Worm (Caenorhabditis elegans): ENCODE measurements around the gene clec-9.
A peak's percentile ranks its signal among the peaks of the same experiment; 100 is the strongest.

clec-9 gene

ce11 chrV:16725955-16726354, 19.5 kb upstream of the clec-9 start (continued):
- TF ChIP-seq ctbp-1 (GFP tag; IDR thresholded peaks at IDR 0.05), result no peak
- TF ChIP-seq php-3 (GFP tag; IDR thresholded peaks at IDR 0.05), result peak; percentile 59; the same call in 1 of the 2 replicates
- no peak for TF ChIP-seq T20F7.1 (GFP tag; optimal IDR thresholded peaks at IDR 0.05)
- no peak for TF ChIP-seq snpc-4 (tag; optimal IDR thresholded peaks at IDR 0.05)
- no peak for TF ChIP-seq lsy-2 (tag; optimal IDR thresholded peaks at IDR 0.05)
- TF ChIP-seq dmd-6 (GFP tag; IDR thresholded peaks at IDR 0.05), result peak; percentile 94
- no peak for TF ChIP-seq ama-1 (optimal IDR thresholded peaks at IDR 0.05)
- TF ChIP-seq rbr-2 (tag; optimal IDR thresholded peaks at IDR 0.05), result no peak
- no peak for TF ChIP-seq nhr-25 (tag; optimal IDR thresholded peaks at IDR 0.05; ENCODE audit: borderline replicate concordance, insufficient read depth)
- TF ChIP-seq F37D6.2 (tag; optimal IDR thresholded peaks at IDR 0.05), result no peak
- TF ChIP-seq fos-1 (tag; optimal IDR thresholded peaks at IDR 0.05), result no peak
- TF ChIP-seq daf-8 (GFP tag; IDR thresholded peaks at IDR 0.05), result no peak
- TF ChIP-seq unc-130 (GFP tag; optimal IDR thresholded peaks at IDR 0.05), result no peak
- no peak for TF ChIP-seq daf-12 (tag; optimal IDR thresholded peaks at IDR 0.05)
- TF ChIP-seq ceh-20 (GFP tag; IDR thresholded peaks at IDR 0.05), result no peak
- no peak for TF ChIP-seq ces-1 (GFP tag; optimal IDR thresholded peaks at IDR 0.05)
- no peak for TF ChIP-seq Y5F2A.4 (GFP tag; optimal IDR thresholded peaks at IDR 0.05)
- TF ChIP-seq ceh-62 (tag; optimal IDR thresholded peaks at IDR 0.05), result no peak
- TF ChIP-seq F26F4.8 (GFP tag; conservative IDR thresholded peaks at IDR 0.05), result no peak
- no peak for TF ChIP-seq lin-39 (tag; optimal IDR thresholded peaks at IDR 0.05)
- no peak for TF ChIP-seq madf-5 (GFP tag; IDR thresholded peaks at IDR 0.05)
- no peak for TF ChIP-seq hif-1 (tag; optimal IDR thresholded peaks at IDR 0.05)
- TF ChIP-seq ceh-32 (tag; optimal IDR thresholded peaks at IDR 0.05; ENCODE audit: poor library complexity), result no peak
- TF ChIP-seq lim-7 (GFP tag; IDR thresholded peaks at IDR 0.05), result no peak
- no peak for TF ChIP-seq madf-9 (GFP tag; conservative IDR thresholded peaks at IDR 0.05)
- TF ChIP-seq dmd-8 (GFP tag; IDR thresholded peaks at IDR 0.05), result no peak
- TF ChIP-seq jun-1 (tag; optimal IDR thresholded peaks at IDR 0.05), result no peak
- no peak for TF ChIP-seq zip-2 (tag; optimal IDR thresholded peaks at IDR 0.05)
- peak; percentile 74 for TF ChIP-seq nhr-102 (tag; optimal IDR thresholded peaks at IDR 0.05)
- TF ChIP-seq ceh-28 (tag; optimal IDR thresholded peaks at IDR 0.05), result no peak
- no peak for TF ChIP-seq nhr-111 (GFP tag; optimal IDR thresholded peaks at IDR 0.05)
- TF ChIP-seq daf-16 (GFP tag; optimal IDR thresholded peaks at IDR 0.05), result no peak
- TF ChIP-seq daf-16 (tag; optimal IDR thresholded peaks at IDR 0.05), result peak; percentile 92
- TF ChIP-seq aha-1 (tag), result no peak
- no peak for TF ChIP-seq lin-38 (GFP tag; IDR thresholded peaks at IDR 0.05)
- no peak for TF ChIP-seq F49E8.2 (tag; optimal IDR thresholded peaks at IDR 0.05; ENCODE audit: borderline replicate concordance)
- peak; percentile 70 for TF ChIP-seq pqm-1 (tag; optimal IDR thresholded peaks at IDR 0.05)
- peak; percentile 93 for TF ChIP-seq dve-1 (tag; optimal IDR thresholded peaks at IDR 0.05; ENCODE audit: insufficient read depth)
- TF ChIP-seq Y105C5A.15 (GFP tag; IDR thresholded peaks at IDR 0.05), result no peak
- no peak for TF ChIP-seq daf-19 (GFP tag; conservative IDR thresholded peaks at IDR 0.05)
- peak; percentile 59 for TF ChIP-seq nhr-48 (tag; optimal IDR thresholded peaks at IDR 0.05)
- TF ChIP-seq vab-7 (GFP tag; IDR thresholded peaks at IDR 0.05), result no peak
- no peak for TF ChIP-seq mes-2 (tag; optimal IDR thresholded peaks at IDR 0.05; ENCODE audit: poor library complexity, severe bottlenecking)
- TF ChIP-seq nhr-28 (tag; optimal IDR thresholded peaks at IDR 0.05), result peak; percentile 90
- TF ChIP-seq nhr-42 (GFP tag; IDR thresholded peaks at IDR 0.05), result no peak
- no peak for TF ChIP-seq Y75B8A.6 (GFP tag; IDR thresholded peaks at IDR 0.05)
- no peak for TF ChIP-seq nhr-237 (tag; optimal IDR thresholded peaks at IDR 0.05)
- TF ChIP-seq ZK546.5 (tag; optimal IDR thresholded peaks at IDR 0.05), result no peak
- no peak for TF ChIP-seq unc-39 (tag; optimal IDR thresholded peaks at IDR 0.05)
- no peak for TF ChIP-seq egl-43 (GFP tag; IDR thresholded peaks at IDR 0.05)
- no peak for TF ChIP-seq mxl-3 (GFP tag; optimal IDR thresholded peaks at IDR 0.05)
- peak; percentile 78 for TF ChIP-seq nhr-77 (tag; optimal IDR thresholded peaks at IDR 0.05)
- no peak for TF ChIP-seq nhr-41 (GFP tag; IDR thresholded peaks at IDR 0.05)
